Worm (Caenorhabditis elegans) whole organism, L4 larva: ENCODE results near the gene AH9.3.

ENCODE experiments used
- aly-2 ChIP-seq: sonication (generic microtip); optimal IDR thresholded peaks from 2 replicates; lab custom pipeline; 2018; ENCODE audit warnings: missing biosample characterization, missing genetic modification characterization
- dmd-6 ChIP-seq: fragments of 200-800 bp; sonication (Bioruptor generic); IDR thresholded peaks from 2 replicates; pipeline ENCODE4 v1.3.6; 2022; ENCODE audit warnings: missing genetic modification reagents, missing genetic modification characterization, missing compliant biosample characterization
- dpl-1 ChIP-seq: fragments of 150-350 bp; optimal IDR thresholded peaks from 2 replicates; lab custom pipeline; 2014; ENCODE audit warnings: missing biosample characterization, missing genetic modification reagents, missing genetic modification characterization
- fkh-10 ChIP-seq: fragments of 150-350 bp; optimal IDR thresholded peaks from 2 replicates; lab custom pipeline; 2014; ENCODE audit warnings: missing biosample characterization, missing genetic modification reagents, missing genetic modification characterization
- lin-29 ChIP-seq: fragments of 200-800 bp; sonication (Bioruptor generic); IDR thresholded peaks from 2 replicates; pipeline ENCODE4 v1.3.6; 2022; ENCODE audit warnings: missing genetic modification reagents, missing genetic modification characterization, missing compliant biosample characterization
- lin-39 ChIP-seq: fragments of 150-350 bp; optimal IDR thresholded peaks from 2 replicates; lab custom pipeline; 2014; ENCODE audit warnings: missing biosample characterization, missing genetic modification reagents, missing genetic modification characterization
- nhr-41 ChIP-seq: fragments of 200-800 bp; sonication (Bioruptor generic); IDR thresholded peaks from 2 replicates; pipeline ENCODE4 v1.3.6; 2022; ENCODE audit warnings: missing genetic modification reagents, missing genetic modification characterization, missing compliant biosample characterization
- nhr-42 ChIP-seq: fragments of 200-800 bp; sonication (Bioruptor generic); IDR thresholded peaks from 2 replicates; pipeline ENCODE4 v1.3.6; 2022; ENCODE audit warnings: missing genetic modification characterization, missing compliant biosample characterization
- php-3 ChIP-seq: fragments of 200-800 bp; sonication (Bioruptor generic); IDR thresholded peaks from 2 replicates; pipeline ENCODE4 v1.3.6; 2022; ENCODE audit warnings: missing genetic modification reagents, missing genetic modification characterization, missing compliant biosample characterization
- saeg-2 ChIP-seq: fragments of 200-800 bp; sonication (Bioruptor generic); IDR thresholded peaks from 2 replicates; pipeline ENCODE4 v1.3.6; 2022; ENCODE audit warnings: missing genetic modification reagents, missing genetic modification characterization, missing compliant biosample characterization
- zfp-3 ChIP-seq: fragments of 200-800 bp; sonication (Bioruptor generic); conservative IDR thresholded peaks from 2 replicates; pipeline ENCODE4 v1.3.6; 2022; ENCODE audit warnings: missing genetic modification reagents, missing genetic modification characterization, missing compliant biosample characterization

DNA sequence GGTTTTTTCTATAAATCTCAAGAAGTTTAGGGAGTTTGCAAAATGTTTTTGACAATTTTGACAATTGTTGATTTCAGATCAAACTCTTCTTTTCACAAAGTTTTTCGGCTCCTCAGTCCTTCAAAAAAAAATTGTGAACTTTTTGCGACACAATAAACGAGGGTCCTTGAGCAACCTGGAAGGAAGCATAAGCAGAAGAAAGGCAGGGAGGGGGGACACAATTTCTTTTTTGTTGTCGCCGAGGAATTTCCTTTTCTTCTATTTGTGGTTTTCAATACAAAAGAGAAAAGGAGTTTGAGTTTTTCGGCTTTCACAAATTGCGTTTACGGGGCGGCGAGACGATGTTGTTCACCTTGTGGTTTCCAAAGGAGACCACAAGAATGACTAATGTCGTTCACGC lies 5.9 kb upstream of the AH9.3 start:
- TF ChIP-seq dmd-6 (GFP tag; lab: Robert Waterston, UW) (no peak), nhr-42 (GFP tag; lab: Robert Waterston, UW) (no peak), lin-29 (GFP tag; lab: Robert Waterston, UW) (no peak), php-3 (GFP tag; lab: Robert Waterston, UW) (no peak), dpl-1 (GFP tag; lab: Kevin White, UChicago) (no peak), nhr-41 (GFP tag; lab: Robert Waterston, UW) (no peak), zfp-3 (GFP tag; lab: Robert Waterston, UW) (no peak), fkh-10 (peak; percentile 81), saeg-2 (GFP tag; lab: Robert Waterston, UW) (no peak), aly-2 (tag; lab: Kevin White, UChicago) (no peak), lin-39 (tag; lab: Kevin White, UChicago) (no peak)
